Worm (Caenorhabditis elegans) whole organism, L4 larva: ENCODE measurements around the gene T15B7.15.

Experiments used
- F10B5.3 ChIP-seq: sonication (generic microtip); optimal IDR thresholded peaks from 2 replicates; lab custom pipeline; 2016; ENCODE audit warnings: mild to moderate bottlenecking, missing genetic modification characterization, missing compliant biosample characterization
- F26F4.8 ChIP-seq: fragments of 200-800 bp; sonication (Bioruptor generic); conservative IDR thresholded peaks from 2 replicates; pipeline ENCODE4 v1.3.6; 2022; ENCODE audit warnings: missing genetic modification characterization, missing compliant biosample characterization
- T26A8.4 ChIP-seq: fragments of 200-800 bp; sonication (Bioruptor generic); IDR thresholded peaks from 2 replicates; pipeline ENCODE4 v1.3.6; 2022; ENCODE audit warnings: missing genetic modification characterization, missing compliant biosample characterization
- aha-1 ChIP-seq: fragments of 150-350 bp; peaks from one replicate; lab custom pipeline; 2014; ENCODE audit warnings: missing biosample characterization, missing genetic modification characterization
- aly-2 ChIP-seq: sonication (generic microtip); optimal IDR thresholded peaks from 2 replicates; lab custom pipeline; 2018; ENCODE audit warnings: missing biosample characterization, missing genetic modification characterization
- ama-1 ChIP-seq: fragments of 150-350 bp; optimal IDR thresholded peaks from 2 replicates; lab custom pipeline; 2014; ENCODE audit warnings: inconsistent platforms, mixed read lengths
- ceh-20 ChIP-seq: fragments of 200-800 bp; sonication (Bioruptor generic); IDR thresholded peaks from 2 replicates; pipeline ENCODE4 v1.3.6; 2022; ENCODE audit warnings: missing genetic modification reagents, missing genetic modification characterization, missing compliant biosample characterization
- ctbp-1 ChIP-seq: fragments of 200-800 bp; sonication (Bioruptor generic); IDR thresholded peaks from 2 replicates; pipeline ENCODE4 v1.3.6; 2022; ENCODE audit warnings: missing genetic modification reagents, missing genetic modification characterization, missing compliant biosample characterization
- daf-19 ChIP-seq: fragments of 200-800 bp; sonication (Bioruptor generic); conservative IDR thresholded peaks from 2 replicates; pipeline ENCODE4 v1.3.6; 2022; ENCODE audit warnings: missing genetic modification characterization, missing compliant biosample characterization
- daf-8 ChIP-seq: fragments of 200-800 bp; sonication (Bioruptor generic); IDR thresholded peaks from 2 replicates; pipeline ENCODE4 v1.3.6; 2022; ENCODE audit warnings: missing genetic modification characterization, missing compliant biosample characterization
- dmd-9 ChIP-seq: fragments of 200-800 bp; sonication (Bioruptor generic); IDR thresholded peaks from 2 replicates; pipeline ENCODE4 v1.3.6; 2022; ENCODE audit warnings: missing genetic modification reagents, missing genetic modification characterization, missing compliant biosample characterization
- dpl-1 ChIP-seq: fragments of 150-350 bp; optimal IDR thresholded peaks from 2 replicates; lab custom pipeline; 2014; ENCODE audit warnings: missing biosample characterization, missing genetic modification reagents, missing genetic modification characterization
- dve-1 ChIP-seq: sonication (generic microtip); optimal IDR thresholded peaks from 2 replicates; lab custom pipeline; 2017; ENCODE audit warnings: antibody characterized with exemption, mild to moderate bottlenecking, missing genetic modification characterization, missing compliant biosample characterization; ENCODE audit not compliant: insufficient read depth
- egl-27 ChIP-seq: sonication (generic microtip); optimal IDR thresholded peaks from 3 replicates; lab custom pipeline; 2017; ENCODE audit warnings: missing biosample characterization, missing genetic modification reagents, missing genetic modification characterization
- hif-1 ChIP-seq, 2 experiments: sonication (generic microtip); optimal IDR thresholded peaks; 2 replicates each; lab custom pipeline; 2016 to 2017; ENCODE audit warnings: missing compliant biosample characterization in 2 of 2, missing genetic modification characterization in 2 of 2, missing genetic modification reagents in 2 of 2, missing genotype in 2 of 2, mild to moderate bottlenecking in 1 of 2
- hlh-11 ChIP-seq: fragments of 200-800 bp; sonication (Bioruptor generic); optimal IDR thresholded peaks from 2 replicates; lab custom pipeline; 2018; ENCODE audit warnings: mild to moderate bottlenecking, missing genetic modification characterization, missing compliant biosample characterization
- hmg-1.1 ChIP-seq: fragments of 200-800 bp; sonication (Bioruptor generic); IDR thresholded peaks from 2 replicates; pipeline ENCODE4 v1.3.6; 2022; ENCODE audit warnings: missing genetic modification reagents, missing genetic modification characterization, missing compliant biosample characterization
- jun-1 ChIP-seq: fragments of 150-350 bp; optimal IDR thresholded peaks from 2 replicates; lab custom pipeline; 2014; ENCODE audit warnings: missing biosample characterization, missing genetic modification reagents, missing genetic modification characterization
- lin-1 ChIP-seq: fragments of 200-800 bp; sonication (Bioruptor generic); IDR thresholded peaks from 2 replicates; pipeline ENCODE4 v1.3.6; 2022; ENCODE audit warnings: missing genetic modification reagents, missing genetic modification characterization, missing compliant biosample characterization
- lin-29 ChIP-seq: fragments of 200-800 bp; sonication (Bioruptor generic); IDR thresholded peaks from 2 replicates; pipeline ENCODE4 v1.3.6; 2022; ENCODE audit warnings: missing genetic modification reagents, missing genetic modification characterization, missing compliant biosample characterization
- lsy-2 ChIP-seq, 2 experiments: fragments of 150-350 bp in 1 of 2; sonication (generic microtip) in 1 of 2; optimal IDR thresholded peaks; 2 replicates each; lab custom pipeline; 2014 to 2017; ENCODE audit warnings: missing biosample characterization in 2 of 2, missing genetic modification characterization in 2 of 2
- mdl-1 ChIP-seq, 2 experiments: fragments of 150-350 bp in 1 of 2; sonication (generic microtip) in 1 of 2; optimal IDR thresholded peaks; 2 replicates each; lab custom pipeline; 2014 to 2017; ENCODE audit warnings: missing biosample characterization in 2 of 2, missing genetic modification characterization in 2 of 2
- mep-1 ChIP-seq: fragments of 150-350 bp; sonication (generic microtip); optimal IDR thresholded peaks from 3 replicates; lab custom pipeline; 2014; ENCODE audit warnings: missing biosample characterization, missing genetic modification characterization
- mxl-2 ChIP-seq: fragments of 200-800 bp; sonication (Bioruptor generic); conservative IDR thresholded peaks from 2 replicates; pipeline ENCODE4 v1.3.6; 2022; ENCODE audit warnings: missing genetic modification reagents, missing genetic modification characterization, missing compliant biosample characterization
- mxl-3 ChIP-seq: fragments of 200-800 bp; sonication (Bioruptor generic); optimal IDR thresholded peaks from 2 replicates; lab custom pipeline; 2018; ENCODE audit warnings: mild to moderate bottlenecking, missing genetic modification characterization, missing compliant biosample characterization
- nhr-111 ChIP-seq: fragments of 200-800 bp; sonication (Bioruptor generic); optimal IDR thresholded peaks from 2 replicates; lab custom pipeline; 2018; ENCODE audit warnings: mild to moderate bottlenecking, missing genetic modification characterization, missing compliant biosample characterization
- nhr-42 ChIP-seq: fragments of 200-800 bp; sonication (Bioruptor generic); IDR thresholded peaks from 2 replicates; pipeline ENCODE4 v1.3.6; 2022; ENCODE audit warnings: missing genetic modification characterization, missing compliant biosample characterization
- nhr-76 ChIP-seq: fragments of 150-350 bp; optimal IDR thresholded peaks from 2 replicates; lab custom pipeline; 2014; ENCODE audit warnings: missing biosample characterization, missing genetic modification characterization
- pha-4 ChIP-seq, 2 experiments: fragments of 150-350 bp in 1 of 2; fragments of 200-800 bp in 1 of 2; sonication (Bioruptor generic) in 1 of 2; IDR thresholded peaks in 1 of 2; optimal IDR thresholded peaks in 1 of 2; 2 replicates each; pipeline versions ENCODE4 v1.3.6 to Lab custom; 2014 to 2022; ENCODE audit warnings: missing genetic modification characterization in 2 of 2, missing genetic modification reagents in 2 of 2, missing biosample characterization in 1 of 2, missing compliant biosample characterization in 1 of 2
- spr-1 ChIP-seq: sonication (generic microtip); optimal IDR thresholded peaks from 2 replicates; lab custom pipeline; 2016; ENCODE audit warnings: mild to moderate bottlenecking, missing genetic modification characterization, missing compliant biosample characterization
- spr-3 ChIP-seq: fragments of 200-800 bp; sonication (Bioruptor generic); optimal IDR thresholded peaks from 2 replicates; lab custom pipeline; 2018; ENCODE audit warnings: mild to moderate bottlenecking, missing genetic modification characterization, missing compliant biosample characterization
- unc-130 ChIP-seq: sonication (generic microtip); optimal IDR thresholded peaks from 2 replicates; lab custom pipeline; 2016; ENCODE audit warnings: missing genetic modification reagents, missing genetic modification characterization, missing compliant biosample characterization
- unc-62 ChIP-seq, 3 experiments: fragments of 150-350 bp in 1 of 3; sonication (generic microtip); optimal IDR thresholded peaks in 2 of 3; peaks in 1 of 3; 1 replicate in 1 of 3; 2 replicates in 2 of 3; lab custom pipeline; 2014 to 2017; ENCODE audit warnings: missing biosample characterization in 3 of 3, missing genetic modification characterization in 3 of 3, missing genetic modification reagents in 3 of 3, missing genotype in 1 of 3
- zip-11 ChIP-seq: fragments of 200-800 bp; sonication (Bioruptor generic); IDR thresholded peaks from 2 replicates; pipeline ENCODE4 v1.3.6; 2022; ENCODE audit warnings: missing genetic modification characterization, missing compliant biosample characterization

Gene T15B7.15

DNA sequence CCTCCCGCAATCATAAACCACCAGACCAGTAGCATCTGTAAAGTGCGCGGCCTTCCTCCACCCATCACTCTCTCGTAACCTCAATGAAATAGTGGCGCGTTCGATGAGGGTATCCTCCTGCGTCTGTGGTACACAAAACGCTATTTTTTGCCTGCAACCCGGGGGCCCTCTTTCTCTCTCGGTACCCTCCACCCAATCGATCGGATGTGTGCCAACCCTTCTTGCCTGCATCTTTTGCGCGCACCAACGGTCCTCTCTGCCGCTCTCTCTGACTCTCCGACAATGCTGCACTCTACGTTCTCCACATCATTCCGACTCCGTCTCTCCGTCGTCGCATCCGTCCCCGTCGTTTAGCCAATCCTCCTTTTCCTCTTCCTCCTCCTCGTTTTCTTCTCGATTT lies 41.0 kb upstream of the T15B7.15 start (continued):
- TF ChIP-seq nhr-42 (GFP tag; lab: Robert Waterston, UW) (no peak), F10B5.3 (no peak), hmg-1.1 (GFP tag; lab: Robert Waterston, UW) (peak; percentile 85), unc-130 (GFP tag; lab: Kevin White, UChicago) (no peak), mep-1 (tag; lab: Kevin White, UChicago) (peak; percentile 80), ama-1 (lab: Kevin White, UChicago) (no peak), egl-27 (tag; lab: Kevin White, UChicago) (no peak), mdl-1 (tag; optimal IDR thresholded peaks at IDR 0.05; lab: Kevin White, UChicago) (peak; percentile 48 to 53), spr-3 (GFP tag; lab: Kevin White, UChicago) (no peak), mxl-2 (GFP tag; lab: Robert Waterston, UW) (no peak), hif-1 (tag; optimal IDR thresholded peaks at IDR 0.05; lab: Kevin White, UChicago) (peak in 1 of 2 experiments; percentile 60), lin-1 (no peak), ceh-20 (0 out of 2 replicates have a peak, but pooled peaks have one; percentile 39), ctbp-1 (peak; percentile 82), spr-1 (peak; percentile 60), daf-8 (GFP tag; lab: Robert Waterston, UW) (no peak), dve-1 (tag; lab: Kevin White, UChicago) (peak; percentile 4)
- TF ChIP-seq, all 104 proteins: peak for 33

DNA sequence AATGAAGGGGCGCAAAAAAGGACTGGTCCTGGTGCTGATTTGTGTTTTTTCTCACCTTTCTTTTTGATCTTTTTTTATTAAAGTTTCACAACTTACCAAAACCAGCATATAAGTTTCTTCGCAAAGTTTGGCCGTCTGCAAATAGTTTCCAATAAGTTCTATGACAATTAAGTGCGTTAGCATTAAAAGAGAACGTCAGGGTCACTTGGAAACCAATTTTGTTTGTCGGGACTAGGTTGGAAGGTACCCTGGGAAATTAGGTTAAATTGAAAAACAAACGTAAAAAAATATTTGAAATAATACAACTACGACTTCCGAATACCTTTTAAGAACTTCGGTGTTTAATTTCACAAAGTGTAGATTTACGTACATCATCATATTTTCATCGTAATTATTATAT lies 40.1 kb upstream of the T15B7.15 start:
- TF ChIP-seq daf-19 (GFP tag; lab: Robert Waterston, UW), result no peak
- no peak for TF ChIP-seq nhr-42 (GFP tag; lab: Robert Waterston, UW)
- TF ChIP-seq aha-1 (tag; lab: Kevin White, UChicago), result peak; percentile 67
- TF ChIP-seq unc-62 (GFP tag; optimal IDR thresholded peaks at IDR 0.05 in 1 of 2; lab: Kevin White, UChicago), result peak in 1 of 2 experiments; percentile 98
- no peak for TF ChIP-seq unc-62 (tag; optimal IDR thresholded peaks at IDR 0.05; lab: Kevin White, UChicago)
- TF ChIP-seq, all 104 proteins: peak for 2

DNA sequence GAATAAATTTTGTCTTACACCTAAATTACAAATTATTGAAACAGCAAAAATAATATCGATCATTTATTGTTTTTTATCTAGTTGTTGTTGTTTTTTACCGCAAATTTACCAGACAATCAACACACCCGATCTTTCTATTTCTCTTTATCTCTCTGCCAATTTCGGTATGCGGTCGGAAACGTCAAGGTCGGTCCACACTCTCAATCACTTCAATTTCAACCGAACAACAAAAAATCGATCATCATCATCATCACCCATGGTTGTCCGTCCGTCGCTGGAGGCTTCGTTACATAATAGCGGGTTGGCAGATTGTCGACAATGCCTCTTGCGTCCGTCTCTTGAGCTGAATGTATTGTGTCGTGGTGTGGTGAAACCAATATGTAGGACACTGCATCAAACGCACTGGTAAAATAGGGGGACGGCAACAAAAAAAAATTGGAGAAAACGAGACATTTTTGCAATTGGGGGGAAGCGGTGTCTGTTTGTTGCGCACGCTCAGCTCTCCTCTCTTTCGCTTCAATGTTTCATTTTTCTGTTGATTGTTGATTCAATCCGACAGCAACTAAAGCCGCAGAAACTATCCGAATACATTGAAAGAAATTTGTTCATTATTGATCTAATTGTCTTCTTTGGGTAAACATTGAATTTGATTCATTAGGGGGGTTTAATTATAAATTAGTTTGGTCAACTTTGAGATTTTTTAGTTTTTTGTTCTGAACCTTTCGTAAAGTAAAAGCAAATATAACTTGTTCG lies 38.5 kb upstream of the T15B7.15 start:
- TF ChIP-seq lsy-2 (tag; optimal IDR thresholded peaks at IDR 0.05; lab: Kevin White, UChicago) (peak in 1 of 2 experiments; percentile 8), pha-4 (GFP tag; IDR thresholded peaks at IDR 0.05; lab: Robert Waterston, UW) (no peak), pha-4 (tag; optimal IDR thresholded peaks at IDR 0.05; lab: Kevin White, UChicago) (peak; percentile 58), jun-1 (no peak), nhr-76 (tag; lab: Kevin White, UChicago) (no peak), lin-29 (GFP tag; lab: Robert Waterston, UW) (no peak), F26F4.8 (no peak), mxl-3 (GFP tag; lab: Kevin White, UChicago) (peak; percentile 0), dmd-9 (GFP tag; lab: Robert Waterston, UW) (0 out of 2 replicates have a peak, but pooled peaks have one; percentile 40), T26A8.4 (GFP tag; lab: Robert Waterston, UW) (no peak), hlh-11 (tag; lab: Kevin White, UChicago) (no peak), unc-62 (GFP tag; optimal IDR thresholded peaks at IDR 0.05 in 1 of 2; lab: Kevin White, UChicago) (peak in 1 of 2 experiments; percentile 95), unc-62 (tag; optimal IDR thresholded peaks at IDR 0.05; lab: Kevin White, UChicago) (no peak), hmg-1.1 (GFP tag; lab: Robert Waterston, UW) (peak; percentile 28; the same call in 1 of the 2 replicates), zip-11 (GFP tag; lab: Robert Waterston, UW) (no peak), egl-27 (tag; lab: Kevin White, UChicago) (no peak), dpl-1 (GFP tag; lab: Kevin White, UChicago) (no peak), nhr-42 (GFP tag; lab: Robert Waterston, UW) (no peak), aly-2 (no peak), nhr-111 (no peak), mep-1 (tag; lab: Kevin White, UChicago) (peak; percentile 19), mxl-2 (GFP tag; lab: Robert Waterston, UW) (no peak)
